Fruit fly (Drosophila melanogaster) whole organism, prepupa: Measurements from ENCODE around the gene Antp.

Source experiments
- CG11762 ChIP-seq: fragments of 200-800 bp; sonication (Bioruptor generic); optimal IDR thresholded peaks from 3 replicates; lab custom pipeline; 2016; ENCODE audit warnings: missing biosample characterization, missing genetic modification characterization; ENCODE audit not compliant: insufficient read depth
- CG11902 ChIP-seq: fragments of 200-800 bp; sonication (Bioruptor generic); optimal IDR thresholded peaks from 3 replicates; lab custom pipeline; 2016; ENCODE audit warnings: missing biosample characterization, missing genetic modification characterization
- CG3032 ChIP-seq: fragments of 200-800 bp; optimal IDR thresholded peaks from 2 replicates; lab custom pipeline; 2019; ENCODE audit warnings: missing biosample characterization, mild to moderate bottlenecking, missing genetic modification characterization, moderate library complexity
- Eip75B ChIP-seq: fragments of 200-800 bp; sonication (Bioruptor generic); optimal IDR thresholded peaks from 3 replicates; lab custom pipeline; 2016; ENCODE audit warnings: missing biosample characterization, missing genetic modification characterization
- Hr39 ChIP-seq: fragments of 200-800 bp; sonication (Bioruptor generic); optimal IDR thresholded peaks from 2 replicates; lab custom pipeline; 2016; ENCODE audit warnings: missing biosample characterization, missing genetic modification characterization
- Met ChIP-seq: fragments of 200-800 bp; sonication (Bioruptor generic); optimal IDR thresholded peaks from 3 replicates; lab custom pipeline; 2016; ENCODE audit warnings: missing biosample characterization, missing genetic modification characterization
- Sox102F ChIP-seq: fragments of 200-800 bp; sonication (Bioruptor generic); optimal IDR thresholded peaks from 2 replicates; lab custom pipeline; 2016; ENCODE audit warnings: missing biosample characterization, mild to moderate bottlenecking, missing genetic modification characterization
- pdm3 ChIP-seq: fragments of 200-800 bp; sonication (Bioruptor generic); optimal IDR thresholded peaks from 3 replicates; lab custom pipeline; 2016; ENCODE audit warnings: missing biosample characterization, missing genetic modification characterization

DNA sequence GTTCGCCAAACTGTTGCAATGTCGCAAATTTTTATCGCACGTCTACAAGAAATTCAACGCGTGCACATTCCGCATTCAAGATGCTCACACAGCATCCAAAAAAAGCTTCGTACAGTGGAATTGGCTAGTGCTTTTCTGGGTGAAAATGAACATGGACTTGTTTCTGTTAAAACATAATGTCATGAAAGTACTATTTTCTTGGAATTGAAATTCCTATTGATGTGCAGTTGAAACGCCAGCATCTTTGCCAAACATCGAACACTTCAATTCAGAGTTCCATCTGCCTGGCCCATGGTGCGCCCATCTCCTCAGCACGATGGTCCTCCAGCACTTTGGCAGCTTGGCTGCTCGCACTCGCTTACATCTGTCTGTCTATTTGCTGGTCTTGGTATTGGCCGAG is 47.9 kb downstream of the Antp start:
- TF ChIP-seq Met (GFP tag; lab: Kevin White, UChicago) (peak; percentile 87), CG3032 (tag; lab: Kevin White, UChicago) (peak; percentile 66), Eip75B (peak; percentile 82), CG11902 (GFP tag; lab: Kevin White, UChicago) (peak; percentile 46), Sox102F (GFP tag; lab: Kevin White, UChicago) (peak; percentile 88), Hr39 (GFP tag; lab: Kevin White, UChicago) (peak; percentile 84), CG11762 (peak; percentile 56), pdm3 (peak; percentile 80)
